Fruit fly (Drosophila melanogaster) whole organism, embryonic: ENCODE data around the gene Acat2.

ENCODE experiments used
- ATbp ChIP-seq: fragments of 200-800 bp; sonication (Bioruptor generic); optimal IDR thresholded peaks from 2 replicates; lab custom pipeline; 2017; ENCODE audit warnings: missing biosample characterization, mild to moderate bottlenecking, missing genetic modification characterization, missing genetic modification reagents
- Atf-2 ChIP-seq: fragments of 200-800 bp; sonication (Bioruptor generic); optimal IDR thresholded peaks from 2 replicates; lab custom pipeline; 2016; ENCODE audit warnings: missing biosample characterization, missing genetic modification characterization
- CG10267 ChIP-seq: fragments of 200-800 bp; sonication (Bioruptor generic); optimal IDR thresholded peaks from 2 replicates; lab custom pipeline; 2018; ENCODE audit warnings: missing biosample characterization, mild to moderate bottlenecking, missing genetic modification characterization, moderate library complexity
- CG10366 ChIP-seq: fragments of 200-800 bp; sonication (Bioruptor generic); IDR thresholded peaks from 2 replicates; pipeline ENCODE4 v1.3.6; 2022; ENCODE audit warnings: missing biosample characterization, missing genetic modification characterization
- CG10543 ChIP-seq: fragments of 200-800 bp; sonication (Bioruptor generic); optimal IDR thresholded peaks from 3 replicates; lab custom pipeline; 2017; ENCODE audit warnings: missing biosample characterization, mild to moderate bottlenecking, missing genetic modification characterization, moderate library complexity
- CG12391 ChIP-seq: fragments of 200-800 bp; sonication (Bioruptor generic); optimal IDR thresholded peaks from 3 replicates; lab custom pipeline; 2018; ENCODE audit warnings: missing biosample characterization, mild to moderate bottlenecking, missing genetic modification characterization, moderate library complexity
- CG13624 ChIP-seq: fragments of 200-800 bp; sonication (Bioruptor generic); optimal IDR thresholded peaks from 2 replicates; lab custom pipeline; 2016; ENCODE audit warnings: missing biosample characterization, missing genetic modification characterization
- CG13894 ChIP-seq: fragments of 200-800 bp; sonication (Bioruptor generic); optimal IDR thresholded peaks from 3 replicates; lab custom pipeline; 2018; ENCODE audit warnings: missing biosample characterization, mild to moderate bottlenecking, missing genetic modification characterization, moderate library complexity
- CG15514 ChIP-seq: fragments of 200-800 bp; sonication (Bioruptor generic); optimal IDR thresholded peaks from 3 replicates; lab custom pipeline; 2017; ENCODE audit warnings: missing biosample characterization, missing genetic modification characterization, mild to moderate bottlenecking, moderate library complexity, missing genetic modification reagents
- CG1603 ChIP-seq: fragments of 200-800 bp; sonication (Bioruptor generic); optimal IDR thresholded peaks from 2 replicates; lab custom pipeline; 2019; ENCODE audit warnings: missing biosample characterization, mild to moderate bottlenecking, missing genetic modification characterization, moderate library complexity
- CG18262 ChIP-seq: fragments of 200-800 bp; optimal IDR thresholded peaks from 3 replicates; lab custom pipeline; 2019; ENCODE audit warnings: missing biosample characterization, mild to moderate bottlenecking, missing genetic modification characterization, moderate library complexity
- CG2120 ChIP-seq: fragments of 200-800 bp; sonication (Bioruptor generic); optimal IDR thresholded peaks from 3 replicates; lab custom pipeline; 2016; ENCODE audit warnings: missing biosample characterization, missing genetic modification characterization
- CG30020 ChIP-seq: fragments of 200-800 bp; optimal IDR thresholded peaks from 2 replicates; lab custom pipeline; 2019; ENCODE audit warnings: missing biosample characterization, mild to moderate bottlenecking, missing genetic modification characterization, moderate library complexity
- CG3847 ChIP-seq: fragments of 200-800 bp; sonication (Bioruptor generic); IDR thresholded peaks from 2 replicates; pipeline ENCODE4 v1.3.6; 2022; ENCODE audit warnings: missing biosample characterization, missing genetic modification characterization
- CG5180 ChIP-seq: fragments of 200-800 bp; sonication (Bioruptor generic); optimal IDR thresholded peaks from 3 replicates; lab custom pipeline; 2017; ENCODE audit warnings: missing biosample characterization, missing genetic modification characterization, mild to moderate bottlenecking, moderate library complexity, missing genetic modification reagents
- CG5245 ChIP-seq: fragments of 200-800 bp; sonication (Bioruptor generic); optimal IDR thresholded peaks from 3 replicates; lab custom pipeline; 2016; ENCODE audit warnings: missing biosample characterization, missing genetic modification characterization
- CG6654 ChIP-seq: fragments of 200-800 bp; sonication (Bioruptor generic); optimal IDR thresholded peaks from 2 replicates; lab custom pipeline; 2017; ENCODE audit warnings: missing biosample characterization, mild to moderate bottlenecking, missing genetic modification characterization
- CG6689 ChIP-seq: fragments of 200-800 bp; sonication (Bioruptor generic); IDR thresholded peaks from 2 replicates; pipeline ENCODE4 v1.3.6; 2022; ENCODE audit warnings: missing biosample characterization, missing genetic modification characterization
- CG7357 ChIP-seq: fragments of 200-800 bp; sonication (Bioruptor generic); IDR thresholded peaks from 3 replicates; pipeline ENCODE4 v1.3.6; 2022; ENCODE audit warnings: missing biosample characterization, missing genetic modification characterization
- CG7928 ChIP-seq: fragments of 200-800 bp; sonication (Bioruptor generic); optimal IDR thresholded peaks from 2 replicates; lab custom pipeline; 2017; ENCODE audit warnings: missing biosample characterization, mild to moderate bottlenecking, missing genetic modification characterization
- CG8478 ChIP-seq: fragments of >200 bp; optimal IDR thresholded peaks from 2 replicates; lab custom pipeline; 2018
- Dip3 ChIP-seq: fragments of 200-800 bp; sonication (Bioruptor generic); optimal IDR thresholded peaks from 3 replicates; lab custom pipeline; 2016; ENCODE audit warnings: missing biosample characterization, missing genetic modification characterization
- Ets97D ChIP-seq: fragments of 200-800 bp; sonication (Bioruptor generic); optimal IDR thresholded peaks from 3 replicates; lab custom pipeline; 2016; ENCODE audit warnings: missing biosample characterization, missing genetic modification characterization
- Hr78 ChIP-seq, 2 experiments: fragments of 200-800 bp in 1 of 2; fragments of >200 bp in 1 of 2; sonication (Bioruptor generic) in 1 of 2; optimal IDR thresholded peaks; 2 replicates each; lab custom pipeline; 2017 to 2019; ENCODE audit warnings: missing biosample characterization in 2 of 2, missing genetic modification characterization in 2 of 2, mild to moderate bottlenecking in 1 of 2, moderate library complexity in 1 of 2
- MBD-R2 ChIP-seq: fragments of 200-800 bp; sonication (Bioruptor generic); IDR thresholded peaks from 2 replicates; pipeline ENCODE4 v1.3.6; 2022; ENCODE audit warnings: missing biosample characterization, missing genetic modification characterization
- Meics ChIP-seq: fragments of 200-800 bp; sonication (Bioruptor generic); optimal IDR thresholded peaks from 2 replicates; lab custom pipeline; 2017; ENCODE audit warnings: missing biosample characterization, mild to moderate bottlenecking, missing genetic modification characterization
- Opbp ChIP-seq: fragments of 200-800 bp; sonication (Bioruptor generic); IDR thresholded peaks from 3 replicates; pipeline ENCODE4 v1.3.6; 2022; ENCODE audit warnings: missing biosample characterization, missing genetic modification characterization; ENCODE audit not compliant: partially characterized antibody
- Poxn ChIP-seq: fragments of 200-800 bp; sonication (Bioruptor generic); IDR thresholded peaks from 2 replicates; pipeline ENCODE4 v1.3.6; 2022; ENCODE audit warnings: missing biosample characterization, missing genetic modification characterization
- Side ChIP-seq: fragments of 200-800 bp; sonication (Bioruptor generic); optimal IDR thresholded peaks from 2 replicates; lab custom pipeline; 2016; ENCODE audit warnings: missing biosample characterization, missing genetic modification characterization
- Taf1 ChIP-seq: fragments of 200-800 bp; sonication (Bioruptor generic); IDR thresholded peaks from 2 replicates; pipeline ENCODE4 v1.3.6; 2022; ENCODE audit warnings: missing biosample characterization, missing genetic modification characterization
- dmrt11E ChIP-seq: fragments of 200-800 bp; sonication (Bioruptor generic); optimal IDR thresholded peaks from 3 replicates; lab custom pipeline; 2018; ENCODE audit warnings: missing biosample characterization, mild to moderate bottlenecking, missing genetic modification characterization, moderate library complexity
- emc ChIP-seq: fragments of 200-800 bp; sonication (Bioruptor generic); optimal IDR thresholded peaks from 2 replicates; lab custom pipeline; 2016; ENCODE audit warnings: missing biosample characterization, missing genetic modification characterization
- eve ChIP-seq, 2 experiments: fragments of >200 bp; optimal IDR thresholded peaks; 2 replicates each; lab custom pipeline; 2017; ENCODE audit warnings: missing biosample characterization in 2 of 2, missing genetic modification characterization in 2 of 2
- gfzf ChIP-seq: fragments of 200-800 bp; sonication (Bioruptor generic); optimal IDR thresholded peaks from 2 replicates; lab custom pipeline; 2016; ENCODE audit warnings: missing biosample characterization, mild to moderate bottlenecking, missing genetic modification characterization, moderate library complexity
- grn ChIP-seq: fragments of 200-800 bp; sonication (Bioruptor generic); optimal IDR thresholded peaks from 3 replicates; lab custom pipeline; 2017; ENCODE audit warnings: missing biosample characterization, missing genetic modification characterization
- hkb ChIP-seq, 2 experiments: fragments of 200-800 bp in 1 of 2; fragments of >200 bp in 1 of 2; sonication (Bioruptor generic) in 1 of 2; IDR thresholded peaks in 1 of 2; optimal IDR thresholded peaks in 1 of 2; 2 replicates each; pipeline versions ENCODE4 v1.3.6 to Lab custom; 2017 to 2022; ENCODE audit warnings: missing biosample characterization in 1 of 2, missing genetic modification characterization in 1 of 2
- insv ChIP-seq, 2 experiments: fragments of 200-800 bp; sonication (Bioruptor generic); optimal IDR thresholded peaks; 3 replicates each; lab custom pipeline; 2016 to 2018; ENCODE audit warnings: missing biosample characterization in 2 of 2, missing genetic modification characterization in 2 of 2
- mirr ChIP-seq: fragments of 200-800 bp; sonication (Bioruptor generic); optimal IDR thresholded peaks from 3 replicates; lab custom pipeline; 2018; ENCODE audit warnings: missing biosample characterization, mild to moderate bottlenecking, missing genetic modification characterization
- org-1 ChIP-seq: fragments of 200-800 bp; sonication (Bioruptor generic); optimal IDR thresholded peaks from 2 replicates; lab custom pipeline; 2017; ENCODE audit warnings: missing biosample characterization, missing genetic modification characterization
- p53 ChIP-seq: fragments of 200-800 bp; sonication (Bioruptor generic); optimal IDR thresholded peaks from 2 replicates; lab custom pipeline; 2016; ENCODE audit warnings: missing biosample characterization, missing genetic modification characterization
- pho ChIP-seq: fragments of 200-800 bp; sonication (Bioruptor generic); optimal IDR thresholded peaks from 2 replicates; lab custom pipeline; 2016; ENCODE audit warnings: missing biosample characterization, missing genetic modification characterization
- pnt ChIP-seq: fragments of 200-800 bp; sonication (Bioruptor generic); optimal IDR thresholded peaks from 3 replicates; lab custom pipeline; 2016; ENCODE audit warnings: missing biosample characterization, missing genetic modification characterization
- row ChIP-seq: fragments of 200-800 bp; sonication (Bioruptor generic); IDR thresholded peaks from 3 replicates; pipeline ENCODE4 v1.3.6; 2022; ENCODE audit warnings: missing biosample characterization, missing genetic modification characterization
- sens ChIP-seq: fragments of 200-800 bp; sonication (Bioruptor generic); peaks from one replicate; lab custom pipeline; 2016; ENCODE audit warnings: missing biosample characterization, missing genetic modification characterization
- slp2 ChIP-seq: fragments of 200-800 bp; sonication (Bioruptor generic); optimal IDR thresholded peaks from 2 replicates; lab custom pipeline; 2016; ENCODE audit warnings: missing biosample characterization, missing genetic modification characterization
- sr ChIP-seq: fragments of 200-800 bp; sonication (Bioruptor generic); IDR thresholded peaks from 3 replicates; pipeline ENCODE4 v1.3.6; 2022; ENCODE audit warnings: missing biosample characterization, missing genetic modification characterization
- ssp ChIP-seq: fragments of 200-800 bp; sonication (Bioruptor generic); IDR thresholded peaks from 2 replicates; pipeline ENCODE4 v1.3.6; 2022; ENCODE audit warnings: missing biosample characterization, missing genetic modification characterization
- stwl ChIP-seq: fragments of 200-800 bp; sonication (Bioruptor generic); optimal IDR thresholded peaks from 3 replicates; lab custom pipeline; 2018; ENCODE audit warnings: missing biosample characterization, mild to moderate bottlenecking, missing genetic modification characterization, moderate library complexity
- tup ChIP-seq: fragments of 200-800 bp; sonication (Bioruptor generic); optimal IDR thresholded peaks from 2 replicates; lab custom pipeline; 2016; ENCODE audit warnings: missing biosample characterization, mild to moderate bottlenecking, missing genetic modification characterization, moderate library complexity
- z ChIP-seq: fragments of 200-800 bp; sonication (Bioruptor generic); IDR thresholded peaks from 3 replicates; pipeline ENCODE4 v1.3.6; 2022; ENCODE audit warnings: missing biosample characterization, missing genetic modification characterization

The Acat2 gene

dm6 chr3L:1302234-1302949, at the start of gene Acat2, which contains the start of gene Rac1 (continued):
- TF ChIP-seq CG18262 (tag; lab: Kevin White, UChicago) (peak; percentile 16), grn (GFP tag; lab: Kevin White, UChicago) (peak; percentile 97), pho (no peak), sens (GFP tag; lab: Kevin White, UChicago) (peak; percentile 76), Hr78 (GFP tag; optimal IDR thresholded peaks at IDR 0.05; lab: Kevin White, UChicago) (no peak), CG15514 (peak; percentile 61), ssp (GFP tag; lab: Robert Waterston, UW) (peak; percentile 93), CG6689 (no peak), CG7357 (GFP tag; lab: Robert Waterston, UW) (peak; percentile 94), CG7928 (GFP tag; lab: Kevin White, UChicago) (peak; percentile 64), mirr (GFP tag; lab: Kevin White, UChicago) (no peak), Poxn (GFP tag; lab: Robert Waterston, UW) (no peak), CG13624 (GFP tag; lab: Kevin White, UChicago) (no peak), CG3847 (peak; percentile 70), eve (GFP tag; optimal IDR thresholded peaks at IDR 0.05; lab: Kevin White, UChicago) (no peak), CG10267 (tag; lab: Kevin White, UChicago) (peak; percentile 50), CG2120 (peak; percentile 42), gfzf (GFP tag; lab: Kevin White, UChicago) (peak; percentile 94), org-1 (GFP tag; lab: Kevin White, UChicago) (no peak), p53 (no peak), sr (no peak), stwl (tag; lab: Kevin White, UChicago) (peak; percentile 56), CG30020 (peak; percentile 79), tup (no peak), Dip3 (GFP tag; lab: Kevin White, UChicago) (peak; percentile 11), Taf1 (GFP tag; lab: Robert Waterston, UW) (no peak), Ets97D (GFP tag; lab: Kevin White, UChicago) (peak; percentile 60), dmrt11E (tag; lab: Kevin White, UChicago) (peak; percentile 15), pnt (GFP tag; lab: Kevin White, UChicago) (no peak), CG6654 (GFP tag; lab: Kevin White, UChicago) (no peak), CG8478 (lab: Kevin White, UChicago) (no peak), MBD-R2 (GFP tag; lab: Robert Waterston, UW) (peak; percentile 63), insv (GFP tag; optimal IDR thresholded peaks at IDR 0.05; lab: Kevin White, UChicago) (no peak), Side (GFP tag; lab: Kevin White, UChicago) (no peak), ATbp (GFP tag; lab: Kevin White, UChicago) (no peak), CG1603 (tag; lab: Kevin White, UChicago) (peak; percentile 40), CG10366 (GFP tag; lab: Robert Waterston, UW) (no peak), CG12391 (tag; lab: Kevin White, UChicago) (peak; percentile 57), Meics (no peak)

dm6 chr3L:1256061-1256780, 46.5 kb upstream of the Acat2 start, which contains the start of gene tfc:
tfc (plus strand) TSS chr3L:1256449.
- TF ChIP-seq Atf-2 (GFP tag; lab: Kevin White, UChicago) (no peak), z (GFP tag; lab: Robert Waterston, UW) (peak; percentile 81; the same call in 2 of the 3 replicates), slp2 (GFP tag; lab: Kevin White, UChicago) (no peak), CG13894 (tag; lab: Kevin White, UChicago) (no peak), emc (GFP tag; lab: Kevin White, UChicago) (no peak), row (GFP tag; lab: Robert Waterston, UW) (no peak), Opbp (no peak), CG5245 (GFP tag; lab: Kevin White, UChicago) (no peak), CG5180 (peak; percentile 83), CG10543 (GFP tag; lab: Kevin White, UChicago) (peak; percentile 4), hkb (optimal IDR thresholded peaks at IDR 0.05; lab: Kevin White, UChicago) (no peak), hkb (GFP tag; IDR thresholded peaks at IDR 0.05; lab: Robert Waterston, UW) (no peak)
